1 fruit fly cellular context compared by ENCODE assay signal in the genomic region with DNA sequence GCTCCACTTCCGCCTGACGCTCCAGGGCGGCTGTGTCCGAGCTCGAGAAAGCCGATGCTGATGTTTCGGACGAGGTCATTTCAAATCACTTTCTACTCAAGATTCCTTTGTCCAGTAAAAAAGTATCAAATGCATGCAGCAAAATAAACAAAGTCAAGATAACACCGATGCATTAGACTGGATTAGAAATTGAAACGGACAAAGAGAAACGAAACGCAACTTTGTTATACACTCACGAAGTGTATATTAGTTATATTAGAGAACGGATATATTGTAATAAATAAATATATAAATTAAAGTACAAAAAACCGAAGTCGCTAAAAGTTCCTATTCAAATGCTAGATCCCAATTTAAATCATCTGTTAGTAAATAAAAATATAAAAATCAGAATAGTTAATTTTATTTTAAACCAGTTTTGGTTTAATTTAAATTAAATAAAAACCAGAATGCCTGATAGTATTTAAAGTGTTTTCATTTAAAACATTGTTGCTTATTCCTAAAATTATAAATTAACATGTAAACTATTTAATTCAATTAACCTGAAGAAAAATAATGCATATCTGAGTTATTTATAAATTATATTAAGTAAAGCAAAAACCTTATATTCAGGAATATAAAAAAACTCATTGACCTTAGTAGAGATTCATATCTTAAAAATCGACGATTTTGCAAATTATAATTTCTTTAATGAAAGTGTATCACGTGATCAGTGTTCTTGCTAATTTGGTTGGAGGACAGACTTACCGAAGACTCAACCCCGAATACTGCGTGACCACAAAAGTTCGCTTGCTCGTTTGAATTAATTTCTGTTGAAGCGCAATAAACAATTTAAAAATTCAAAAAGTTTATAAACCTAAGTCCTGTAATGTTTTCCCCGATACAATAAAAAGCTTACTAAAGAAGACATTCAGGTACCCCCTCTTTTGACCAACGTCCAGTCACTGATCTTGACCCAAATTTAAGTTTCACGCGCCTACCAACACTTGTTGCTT.
TF ChIP-seq lines count a peak whose summit lies in the region.

A gene (minus strand): TSS at position 164 of the 992 bp plus-strand sequence.

TF ChIP-seq in whole organism, embryonic, 481 proteins besides CTCF, POLR2A, EP300 and RAD21 (continued from another document and continues in another):
- TF ChIP-seq jigr1 (GFP tag; IDR thresholded peaks at IDR 0.05; lab: Robert Waterston, UW) (0 out of 3 replicates have a peak, but pooled peaks have one; percentile 35), CG13775 (GFP tag; optimal IDR thresholded peaks at IDR 0.05; lab: Kevin White, UChicago) (peak; percentile 42), CG6813 (GFP tag; optimal IDR thresholded peaks at IDR 0.05; lab: Kevin White, UChicago) (no peak), fd64A (GFP tag; optimal IDR thresholded peaks at IDR 0.05; lab: Kevin White, UChicago) (no peak), CG34376 (GFP tag; optimal IDR thresholded peaks at IDR 0.05; lab: Kevin White, UChicago) (peak; percentile 17), Gsc (GFP tag; IDR thresholded peaks at IDR 0.05; lab: Robert Waterston, UW) (no peak), Med (GFP tag; lab: Kevin White, UChicago) (peak; percentile 89), CG11696 (GFP tag; IDR thresholded peaks at IDR 0.05; lab: Robert Waterston, UW) (peak; percentile 65), Dbx (GFP tag; IDR thresholded peaks at IDR 0.05; lab: Robert Waterston, UW) (peak; percentile 81), kah (GFP tag; optimal IDR thresholded peaks at IDR 0.05; lab: Kevin White, UChicago) (peak; percentile 50), tgo (GFP tag; IDR thresholded peaks at IDR 0.05; lab: Robert Waterston, UW) (peak; percentile 82), ken (GFP tag; IDR thresholded peaks at IDR 0.05; lab: Robert Waterston, UW) (peak; percentile 74), CG17802 (tag; optimal IDR thresholded peaks at IDR 0.05; lab: Kevin White, UChicago) (peak; percentile 56), sd (tag; optimal IDR thresholded peaks at IDR 0.05; lab: Kevin White, UChicago) (no peak), corto (GFP tag; optimal IDR thresholded peaks at IDR 0.05; lab: Kevin White, UChicago) (no peak), CG31441 (GFP tag; IDR thresholded peaks at IDR 0.05; lab: Robert Waterston, UW) (peak; percentile 86), sug (tag; optimal IDR thresholded peaks at IDR 0.05; lab: Kevin White, UChicago) (peak; percentile 65), dm (GFP tag; optimal IDR thresholded peaks at IDR 0.05; lab: Kevin White, UChicago) (peak; percentile 39), CG30020 (tag; optimal IDR thresholded peaks at IDR 0.05; lab: Kevin White, UChicago) (peak; percentile 98), Scr (GFP tag; IDR thresholded peaks at IDR 0.05; lab: Robert Waterston, UW; ENCODE audit: partially characterized antibody) (peak; percentile 35), CG2875 (GFP tag; optimal IDR thresholded peaks at IDR 0.05; lab: Kevin White, UChicago) (no peak), bowl (GFP tag; IDR thresholded peaks at IDR 0.05; lab: Robert Waterston, UW) (no peak), CG34224 (GFP tag; IDR thresholded peaks at IDR 0.05; lab: Robert Waterston, UW; ENCODE audit: partially characterized antibody) (no peak), bab2 (GFP tag; optimal IDR thresholded peaks at IDR 0.05; lab: Kevin White, UChicago) (peak; percentile 2), CG4617 (GFP tag; optimal IDR thresholded peaks at IDR 0.05; lab: Kevin White, UChicago; ENCODE audit: borderline replicate concordance) (peak; percentile 69), CG3163 (GFP tag; optimal IDR thresholded peaks at IDR 0.05; lab: Kevin White, UChicago) (no peak), twi (tag; optimal IDR thresholded peaks at IDR 0.05; lab: Kevin White, UChicago) (peak; percentile 39), Six4 (GFP tag; optimal IDR thresholded peaks at IDR 0.05; lab: Kevin White, UChicago) (peak; percentile 44), CrebB (tag; optimal IDR thresholded peaks at IDR 0.05; lab: Kevin White, UChicago) (peak; percentile 56), org-1 (GFP tag; optimal IDR thresholded peaks at IDR 0.05; lab: Kevin White, UChicago) (no peak), CG2199 (GFP tag; IDR thresholded peaks at IDR 0.05; lab: Robert Waterston, UW) (no peak), cad (GFP tag; optimal IDR thresholded peaks at IDR 0.05; lab: Kevin White, UChicago) (peak; percentile 4), CG9609 (GFP tag; optimal IDR thresholded peaks at IDR 0.05; lab: Kevin White, UChicago) (peak; percentile 3), tll (GFP tag; optimal IDR thresholded peaks at IDR 0.05; lab: Kevin White, UChicago) (no peak), E2f2 (GFP tag; IDR thresholded peaks at IDR 0.05; lab: Robert Waterston, UW) (peak; percentile 84), CG12769 (tag; optimal IDR thresholded peaks at IDR 0.05; lab: Kevin White, UChicago) (no peak), Lhr (GFP tag; optimal IDR thresholded peaks at IDR 0.05; lab: Kevin White, UChicago) (peak; percentile 74), grau (tag; optimal IDR thresholded peaks at IDR 0.05; lab: Kevin White, UChicago) (peak; percentile 84), eve (GFP tag; optimal IDR thresholded peaks at IDR 0.05; lab: Kevin White, UChicago) (no peak), sr (GFP tag; IDR thresholded peaks at IDR 0.05; lab: Robert Waterston, UW) (no peak), h (optimal IDR thresholded peaks at IDR 0.05; lab: Kevin White, UChicago) (no peak), crp (GFP tag; optimal IDR thresholded peaks at IDR 0.05; lab: Kevin White, UChicago) (no peak), emc (GFP tag; optimal IDR thresholded peaks at IDR 0.05; lab: Kevin White, UChicago) (no peak), tap (tag; optimal IDR thresholded peaks at IDR 0.05; lab: Kevin White, UChicago) (peak; percentile 82), CG2120 (GFP tag; optimal IDR thresholded peaks at IDR 0.05; lab: Kevin White, UChicago) (peak; percentile 51), CG2712 (tag; optimal IDR thresholded peaks at IDR 0.05; lab: Kevin White, UChicago) (peak; percentile 89), ham (GFP tag; IDR thresholded peaks at IDR 0.05; lab: Robert Waterston, UW) (no peak), scrt (GFP tag; optimal IDR thresholded peaks at IDR 0.05; lab: Kevin White, UChicago) (peak; percentile 25), ash1 (GFP tag; optimal IDR thresholded peaks at IDR 0.05; lab: Kevin White, UChicago) (no peak), lab (GFP tag; optimal IDR thresholded peaks at IDR 0.05; lab: Kevin White, UChicago) (peak; percentile 72), CG30403 (GFP tag; optimal IDR thresholded peaks at IDR 0.05; lab: Kevin White, UChicago) (peak; percentile 54), Ssrp (tag; optimal IDR thresholded peaks at IDR 0.05; lab: Kevin White, UChicago) (peak; percentile 79), tin (GFP tag; optimal IDR thresholded peaks at IDR 0.05; lab: Kevin White, UChicago) (peak; percentile 43), so (GFP tag; IDR thresholded peaks at IDR 0.05; lab: Robert Waterston, UW) (no peak), Dfd (GFP tag; optimal IDR thresholded peaks at IDR 0.05; lab: Kevin White, UChicago) (no peak), CG17568 (GFP tag; optimal IDR thresholded peaks at IDR 0.05; lab: Kevin White, UChicago) (no peak), Spps (tag; optimal IDR thresholded peaks at IDR 0.05; lab: Kevin White, UChicago) (peak; percentile 63), Sry-δ (GFP tag; optimal IDR thresholded peaks at IDR 0.05; lab: Kevin White, UChicago) (peak; percentile 59), lola (GFP tag; optimal IDR thresholded peaks at IDR 0.05; lab: Kevin White, UChicago) (peak in 1 of 3 experiments; percentile 73), CG33213 (GFP tag; optimal IDR thresholded peaks at IDR 0.05; lab: Kevin White, UChicago) (peak; percentile 48), NC2α (GFP tag; optimal IDR thresholded peaks at IDR 0.05; lab: Kevin White, UChicago) (no peak), CG10209 (GFP tag; optimal IDR thresholded peaks at IDR 0.05; lab: Kevin White, UChicago) (peak; percentile 48), CG14710 (tag; optimal IDR thresholded peaks at IDR 0.05; lab: Kevin White, UChicago) (peak; percentile 77), cas (GFP tag; IDR thresholded peaks at IDR 0.05; lab: Robert Waterston, UW) (peak; percentile 61), CG7372 (GFP tag; IDR thresholded peaks at IDR 0.05; lab: Robert Waterston, UW) (peak; percentile 77), Bdp1 (GFP tag; optimal IDR thresholded peaks at IDR 0.05; lab: Kevin White, UChicago) (peak; percentile 26), usp (GFP tag; optimal IDR thresholded peaks at IDR 0.05; lab: Kevin White, UChicago) (no peak), ap (GFP tag; IDR thresholded peaks at IDR 0.05; lab: Robert Waterston, UW) (peak; percentile 84), stc (GFP tag; IDR thresholded peaks at IDR 0.05; lab: Robert Waterston, UW) (peak; percentile 77), danr (GFP tag; IDR thresholded peaks at IDR 0.05; lab: Robert Waterston, UW) (peak; percentile 47; the same call in 1 of the 2 replicates), CG4328 (GFP tag; optimal IDR thresholded peaks at IDR 0.05; lab: Kevin White, UChicago) (peak; percentile 57), TFAM (GFP tag; optimal IDR thresholded peaks at IDR 0.05; lab: Kevin White, UChicago) (no peak), CG1529 (GFP tag; optimal IDR thresholded peaks at IDR 0.05; lab: Kevin White, UChicago) (no peak), CG11695 (GFP tag; IDR thresholded peaks at IDR 0.05; lab: Robert Waterston, UW) (peak; percentile 86), yki (optimal IDR thresholded peaks at IDR 0.05; lab: Kevin White, UChicago) (no peak), CG1832 (GFP tag; optimal IDR thresholded peaks at IDR 0.05; lab: Kevin White, UChicago) (no peak), CG6765 (GFP tag; optimal IDR thresholded peaks at IDR 0.05; lab: Kevin White, UChicago) (peak; percentile 66), Sin3A (optimal IDR thresholded peaks at IDR 0.05; lab: Kevin White, UChicago) (peak; percentile 53), nom (GFP tag; optimal IDR thresholded peaks at IDR 0.05; lab: Kevin White, UChicago) (no peak), inv (GFP tag; IDR thresholded peaks at IDR 0.05; lab: Robert Waterston, UW; ENCODE audit: partially characterized antibody) (no peak), CG15601 (tag; optimal IDR thresholded peaks at IDR 0.05; lab: Kevin White, UChicago) (peak; percentile 63), fu2 (GFP tag; optimal IDR thresholded peaks at IDR 0.05; lab: Kevin White, UChicago) (peak; percentile 17), Oaz (GFP tag; IDR thresholded peaks at IDR 0.05; lab: Robert Waterston, UW) (peak; percentile 66), Bgb (GFP tag; IDR thresholded peaks at IDR 0.05; lab: Robert Waterston, UW; ENCODE audit: partially characterized antibody) (no peak), Hmx (GFP tag; optimal IDR thresholded peaks at IDR 0.05; lab: Kevin White, UChicago) (no peak), NK7.1 (GFP tag; optimal IDR thresholded peaks at IDR 0.05; lab: Kevin White, UChicago) (no peak), kay (GFP tag; optimal IDR thresholded peaks at IDR 0.05; lab: Kevin White, UChicago) (no peak), CG3838 (GFP tag; optimal IDR thresholded peaks at IDR 0.05; lab: Kevin White, UChicago) (no peak), Sox100B (GFP tag; optimal IDR thresholded peaks at IDR 0.05; lab: Kevin White, UChicago) (peak; percentile 79), CG7745 (tag; optimal IDR thresholded peaks at IDR 0.05; lab: Kevin White, UChicago) (no peak), Myb (GFP tag; optimal IDR thresholded peaks at IDR 0.05; lab: Kevin White, UChicago) (peak; percentile 95), nerfin-2 (GFP tag; IDR thresholded peaks at IDR 0.05; lab: Robert Waterston, UW; ENCODE audit: partially characterized antibody) (no peak), CG14050 (GFP tag; IDR thresholded peaks at IDR 0.05; lab: Robert Waterston, UW) (peak; percentile 31; the same call in 1 of the 3 replicates), wor (GFP tag; IDR thresholded peaks at IDR 0.05; lab: Robert Waterston, UW) (0 out of 2 replicates have a peak, but pooled peaks have one; percentile 16), odd (GFP tag; optimal IDR thresholded peaks at IDR 0.05; lab: Kevin White, UChicago) (no peak), en (GFP tag; optimal IDR thresholded peaks at IDR 0.05; lab: Kevin White, UChicago) (peak; percentile 26), gsb (GFP tag; IDR thresholded peaks at IDR 0.05; lab: Robert Waterston, UW) (peak; percentile 71), slp2 (GFP tag; optimal IDR thresholded peaks at IDR 0.05; lab: Kevin White, UChicago) (peak; percentile 23), CG11723 (GFP tag; optimal IDR thresholded peaks at IDR 0.05; lab: Kevin White, UChicago) (peak; percentile 11), CkIIα-i1 (GFP tag; IDR thresholded peaks at IDR 0.05; lab: Robert Waterston, UW) (no peak), H15 (GFP tag; IDR thresholded peaks at IDR 0.05; lab: Robert Waterston, UW) (peak; percentile 48; the same call in 1 of the 3 replicates), pan (optimal IDR thresholded peaks at IDR 0.05; lab: Kevin White, UChicago) (no peak), pan (GFP tag; optimal IDR thresholded peaks at IDR 0.05 in 1 of 2, IDR thresholded peaks at IDR 0.05 in 1 of 2) (peak in 1 of 2 experiments; percentile 86), CG18476 (GFP tag; optimal IDR thresholded peaks at IDR 0.05; lab: Kevin White, UChicago) (no peak), jumu (GFP tag; optimal IDR thresholded peaks at IDR 0.05; lab: Kevin White, UChicago) (peak; percentile 38), CG4404 (GFP tag; IDR thresholded peaks at IDR 0.05; lab: Robert Waterston, UW) (peak; percentile 33; the same call in 1 of the 2 replicates), Fer3 (tag; optimal IDR thresholded peaks at IDR 0.05; lab: Kevin White, UChicago) (peak; percentile 84), CG17328 (GFP tag; IDR thresholded peaks at IDR 0.05; lab: Robert Waterston, UW) (peak; percentile 89), wdn (GFP tag; IDR thresholded peaks at IDR 0.05; lab: Robert Waterston, UW) (peak; percentile 73), pum (GFP tag; optimal IDR thresholded peaks at IDR 0.05; lab: Kevin White, UChicago) (peak; percentile 30), CG2202 (tag; optimal IDR thresholded peaks at IDR 0.05; lab: Kevin White, UChicago) (peak; percentile 29), br (optimal IDR thresholded peaks at IDR 0.05; lab: Kevin White, UChicago) (no peak), Ptx1 (GFP tag; IDR thresholded peaks at IDR 0.05; lab: Robert Waterston, UW) (peak; percentile 88), CG3065 (GFP tag; optimal IDR thresholded peaks at IDR 0.05; lab: Kevin White, UChicago) (no peak), Oli (tag; optimal IDR thresholded peaks at IDR 0.05; lab: Kevin White, UChicago) (peak; percentile 63), CG33557 (GFP tag; optimal IDR thresholded peaks at IDR 0.05; lab: Kevin White, UChicago) (peak; percentile 55), Eip74EF (GFP tag; optimal IDR thresholded peaks at IDR 0.05; lab: Kevin White, UChicago) (peak in 1 of 2 experiments; percentile 60), CG5180 (GFP tag; optimal IDR thresholded peaks at IDR 0.05; lab: Kevin White, UChicago) (no peak), pros (GFP tag; optimal IDR thresholded peaks at IDR 0.05; lab: Kevin White, UChicago) (no peak), da (GFP tag; optimal IDR thresholded peaks at IDR 0.05; lab: Kevin White, UChicago) (no peak)
